Worm (Caenorhabditis elegans): Measurements from ENCODE around the gene pfn-2.

Gene pfn-2

DNA sequence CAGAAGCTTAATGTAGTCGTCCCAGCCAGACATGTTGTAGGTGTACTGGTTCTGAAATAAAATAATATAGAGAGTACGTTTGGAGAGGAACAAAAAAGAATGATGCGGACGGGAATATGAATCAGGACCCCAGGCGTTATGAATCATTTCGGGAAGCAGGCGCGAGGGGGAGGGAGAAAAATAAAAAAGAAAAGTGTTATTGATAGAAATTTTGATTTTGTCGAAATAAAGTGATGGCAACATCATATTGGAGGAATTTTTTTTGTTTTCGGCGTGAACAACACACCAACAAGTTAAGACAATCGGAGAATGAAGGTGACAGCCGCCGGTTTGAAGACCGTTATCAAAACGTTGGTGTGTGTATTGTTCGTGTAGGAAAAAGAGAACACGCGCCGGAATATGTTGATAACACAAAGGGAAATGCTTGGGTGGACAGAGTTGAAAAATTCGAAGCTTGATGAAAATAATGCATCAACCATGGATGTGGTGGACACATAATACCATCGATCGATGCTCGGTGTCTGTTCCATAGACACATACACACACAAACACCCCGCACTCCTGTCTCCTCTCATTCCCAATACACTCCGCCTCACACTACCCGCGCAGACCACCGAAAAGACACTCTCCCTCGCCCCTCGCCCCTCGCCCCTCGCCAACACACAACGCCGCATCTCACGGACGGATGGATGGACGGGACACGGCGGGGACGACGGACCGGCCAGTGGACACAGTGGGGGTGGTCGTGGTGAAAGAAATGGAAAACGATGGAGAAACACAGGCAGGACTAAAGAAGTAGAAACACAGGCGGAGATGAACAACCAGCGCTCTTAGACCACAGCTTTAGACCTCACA, at the start of gene pfn-2 (continued):
- TF ChIP-seq hsf-1 (GFP tag; IDR thresholded peaks at IDR 0.05) = no peak
- no peak for TF ChIP-seq Y53F4B.3 (GFP tag; IDR thresholded peaks at IDR 0.05)
- no peak for TF ChIP-seq T26A5.8 (tag; optimal IDR thresholded peaks at IDR 0.05)
- peak; percentile 98 for TF ChIP-seq zfh-2 (GFP tag; conservative IDR thresholded peaks at IDR 0.05)
- TF ChIP-seq C06A6.2 (GFP tag; conservative IDR thresholded peaks at IDR 0.05) = no peak
- TF ChIP-seq unc-130 (GFP tag; optimal IDR thresholded peaks at IDR 0.05) = no peak
- TF ChIP-seq lag-1 (GFP tag; IDR thresholded peaks at IDR 0.05) = no peak
- no peak for TF ChIP-seq ceh-40 (GFP tag; IDR thresholded peaks at IDR 0.05)
- peak; percentile 40 for TF ChIP-seq chd-7 (tag; optimal IDR thresholded peaks at IDR 0.05)
- no peak for TF ChIP-seq F57A8.1 (GFP tag; optimal IDR thresholded peaks at IDR 0.05)
- TF ChIP-seq F10E7.11 (tag; optimal IDR thresholded peaks at IDR 0.05) = no peak
- TF ChIP-seq ceh-58 (GFP tag; IDR thresholded peaks at IDR 0.05) = 0 out of 2 replicates have a peak, but pooled peaks have one; percentile 49
- TF ChIP-seq ekl-4 (GFP tag; IDR thresholded peaks at IDR 0.05) = 0 out of 2 replicates have a peak, but pooled peaks have one; percentile 35
- no peak for TF ChIP-seq rec-8 (tag; optimal IDR thresholded peaks at IDR 0.05)
- TF ChIP-seq ztf-25 (GFP tag; IDR thresholded peaks at IDR 0.05) = no peak
- no peak for TF ChIP-seq ztf-6 (GFP tag; IDR thresholded peaks at IDR 0.05)
- TF ChIP-seq Y56A3A.18 (GFP tag; IDR thresholded peaks at IDR 0.05) = no peak
- no peak for TF ChIP-seq hlh-26 (GFP tag; conservative IDR thresholded peaks at IDR 0.05)
- no peak for TF ChIP-seq cebp-1 (GFP tag; IDR thresholded peaks at IDR 0.05)
- peak; percentile 48 for TF ChIP-seq cebp-1 (tag; optimal IDR thresholded peaks at IDR 0.05)
- TF ChIP-seq Y53G8AR.9 (GFP tag; conservative IDR thresholded peaks at IDR 0.05) = no peak
- no peak for TF ChIP-seq ztf-18 (tag; optimal IDR thresholded peaks at IDR 0.05)
- peak; percentile 79 for TF ChIP-seq nhr-80 (tag; optimal IDR thresholded peaks at IDR 0.05)
- TF ChIP-seq pbrm-1 (GFP tag; IDR thresholded peaks at IDR 0.05) = no peak
- TF ChIP-seq ztf-3 (GFP tag; optimal IDR thresholded peaks at IDR 0.05) = no peak
- TF ChIP-seq ets-4 (GFP tag; optimal IDR thresholded peaks at IDR 0.05) = peak; percentile 28
- TF ChIP-seq mcd-1 (GFP tag; IDR thresholded peaks at IDR 0.05) = no peak; the same call in 1 of the 2 replicates

DNA sequence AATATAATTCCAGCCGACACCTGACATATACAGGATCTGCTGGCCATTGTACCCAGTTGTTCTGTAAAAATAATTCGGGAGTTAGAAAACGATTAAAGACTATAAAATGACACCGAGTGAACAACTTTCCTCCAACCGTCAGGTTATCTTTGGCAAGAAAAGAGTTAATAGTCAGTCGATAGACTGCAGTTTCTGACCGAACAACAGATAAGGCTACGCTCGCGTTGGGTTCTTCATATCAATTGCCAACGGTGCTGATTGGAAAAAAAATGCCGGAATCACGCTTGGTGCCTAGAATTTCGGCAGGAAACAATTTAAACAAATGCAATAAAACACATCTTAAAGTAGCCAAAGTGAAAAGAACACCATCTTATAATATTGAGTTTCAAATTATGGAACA, 46.7 kb upstream of the pfn-2 start, which contains the start of gene scav-1:
TSS of gene scav-1 (minus strand) at position 61 of the 400 bp plus-strand sequence.
- TF ChIP-seq dox-1 (GFP tag; IDR thresholded peaks at IDR 0.05) (peak; percentile 41; the same call in 1 of the 2 replicates), let-607 (tag; optimal IDR thresholded peaks at IDR 0.05) (peak; percentile 57 to 85), nhr-90 (tag; optimal IDR thresholded peaks at IDR 0.05) (no peak), F23B12.7 (tag; optimal IDR thresholded peaks at IDR 0.05; ENCODE audit: insufficient read depth) (peak; percentile 7), nhr-80 (tag; optimal IDR thresholded peaks at IDR 0.05) (peak; percentile 95), somi-1 (GFP tag; optimal IDR thresholded peaks at IDR 0.05) (no peak), nfya-2 (GFP tag; IDR thresholded peaks at IDR 0.05) (no peak), ets-4 (GFP tag; optimal IDR thresholded peaks at IDR 0.05) (peak; percentile 51)

DNA sequence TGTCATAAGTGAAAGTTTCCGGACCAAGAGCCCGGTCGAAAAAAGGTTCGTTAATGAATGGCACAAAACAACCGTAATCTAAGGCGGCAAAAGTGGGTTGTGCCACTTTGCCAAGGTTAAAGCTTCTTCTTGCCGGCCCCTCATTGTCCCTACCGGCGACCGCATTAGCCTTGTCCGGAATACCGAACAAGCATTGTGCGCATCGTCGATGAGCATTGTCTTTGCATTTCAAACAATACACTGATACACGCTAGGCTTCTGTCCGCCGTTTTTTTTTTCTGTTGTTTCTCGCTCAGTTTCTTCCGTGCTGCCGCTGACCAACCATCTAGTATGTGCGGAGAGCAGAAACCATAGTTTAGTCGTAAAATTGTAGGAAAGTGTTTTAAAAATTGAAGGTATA, 43.4 kb upstream of the pfn-2 start, which contains the start of gene C03F11.2:
TSS of gene C03F11.2 (minus strand) at position 101 of the 400 bp plus-strand sequence.
- TF ChIP-seq ztf-3 (GFP tag; optimal IDR thresholded peaks at IDR 0.05) (no peak), F39B2.1 (GFP tag; IDR thresholded peaks at IDR 0.05) (no peak), lin-35 (GFP tag; optimal IDR thresholded peaks at IDR 0.05) (no peak), B0336.3 (GFP tag; IDR thresholded peaks at IDR 0.05) (no peak), B0019.2 (GFP tag; conservative IDR thresholded peaks at IDR 0.05) (no peak), nhr-80 (tag; optimal IDR thresholded peaks at IDR 0.05) (peak; percentile 38), dox-1 (GFP tag; IDR thresholded peaks at IDR 0.05) (no peak), let-607 (tag; optimal IDR thresholded peaks at IDR 0.05) (no peak), hlh-12 (tag; optimal IDR thresholded peaks at IDR 0.05) (no peak)

Measured in whole organism, young adult.